Worm (Caenorhabditis elegans) whole organism, late embryonic: Measurements from ENCODE around the gene tofu-7.
A peak's percentile ranks its signal among the peaks of the same experiment; 100 is the strongest.

Source experiments
- C08G9.2 ChIP-seq: sonication (generic microtip); optimal IDR thresholded peaks from 2 replicates; lab custom pipeline; 2016; ENCODE audit warnings: mild to moderate bottlenecking, missing genetic modification characterization, moderate library complexity, missing compliant biosample characterization
- F13H6.1 ChIP-seq: sonication (generic microtip); optimal IDR thresholded peaks from 2 replicates; lab custom pipeline; 2016; ENCODE audit warnings: missing genetic modification characterization, missing compliant biosample characterization
- K09A11.1 ChIP-seq: sonication (generic microtip); optimal IDR thresholded peaks from 2 replicates; lab custom pipeline; 2017; ENCODE audit warnings: antibody characterized with exemption, mild to moderate bottlenecking, missing genetic modification characterization, missing compliant biosample characterization; ENCODE audit not compliant: insufficient read depth
- ahr-1 ChIP-seq: sonication (generic microtip); optimal IDR thresholded peaks from 2 replicates; lab custom pipeline; 2016; ENCODE audit warnings: missing genetic modification characterization, missing compliant biosample characterization
- ama-1 ChIP-seq: fragments of 150-350 bp; optimal IDR thresholded peaks from 2 replicates; lab custom pipeline; 2014
- ceh-14 ChIP-seq: sonication (generic microtip); optimal IDR thresholded peaks from 2 replicates; lab custom pipeline; 2016; ENCODE audit warnings: missing genotype, missing genetic modification characterization, missing compliant biosample characterization
- ceh-19 ChIP-seq: fragments of 200-800 bp; sonication (Bioruptor generic); optimal IDR thresholded peaks from 2 replicates; lab custom pipeline; 2018; ENCODE audit warnings: mild to moderate bottlenecking, missing genetic modification characterization, missing compliant biosample characterization
- ceh-2 ChIP-seq: sonication (generic microtip); optimal IDR thresholded peaks from 2 replicates; lab custom pipeline; 2016; ENCODE audit warnings: missing genotype, missing genetic modification characterization, missing compliant biosample characterization
- ceh-22 ChIP-seq: sonication (generic microtip); optimal IDR thresholded peaks from 2 replicates; lab custom pipeline; 2017; ENCODE audit warnings: missing biosample characterization, missing genetic modification characterization
- ceh-30 ChIP-seq: fragments of 150-350 bp; optimal IDR thresholded peaks from 2 replicates; lab custom pipeline; 2014; ENCODE audit warnings: missing biosample characterization, missing genetic modification characterization
- ceh-34 ChIP-seq: sonication (generic microtip); optimal IDR thresholded peaks from 2 replicates; lab custom pipeline; 2016; ENCODE audit warnings: mild to moderate bottlenecking, missing genetic modification characterization, missing compliant biosample characterization
- ceh-45 ChIP-seq: fragments of 200-800 bp; sonication (Bioruptor generic); IDR thresholded peaks from 2 replicates; pipeline ENCODE4 v1.3.6; 2022; ENCODE audit warnings: missing genetic modification reagents, missing genetic modification characterization, missing compliant biosample characterization
- ceh-48 ChIP-seq: sonication (generic microtip); optimal IDR thresholded peaks from 2 replicates; lab custom pipeline; 2016; ENCODE audit warnings: missing genetic modification characterization, inconsistent platforms, missing compliant biosample characterization
- che-1 ChIP-seq: sonication (generic microtip); optimal IDR thresholded peaks from 2 replicates; lab custom pipeline; 2016; ENCODE audit warnings: mild to moderate bottlenecking, missing genetic modification characterization, missing compliant biosample characterization
- dmd-4 ChIP-seq: sonication (generic microtip); optimal IDR thresholded peaks from 2 replicates; lab custom pipeline; 2016; ENCODE audit warnings: borderline replicate concordance, missing genetic modification characterization, missing compliant biosample characterization
- eyg-1 ChIP-seq: sonication (generic microtip); optimal IDR thresholded peaks from 2 replicates; lab custom pipeline; 2016; ENCODE audit warnings: missing genotype, missing genetic modification characterization, missing compliant biosample characterization
- fax-1 ChIP-seq: sonication (generic microtip); optimal IDR thresholded peaks from 2 replicates; lab custom pipeline; 2016; ENCODE audit warnings: missing genotype, missing genetic modification characterization, missing compliant biosample characterization
- gmeb-2 ChIP-seq: sonication (generic microtip); optimal IDR thresholded peaks from 2 replicates; lab custom pipeline; 2016; ENCODE audit warnings: missing genetic modification characterization, inconsistent platforms, missing compliant biosample characterization
- hlh-15 ChIP-seq: sonication (generic microtip); optimal IDR thresholded peaks from 2 replicates; lab custom pipeline; 2016; ENCODE audit warnings: missing genetic modification characterization, missing compliant biosample characterization
- hlh-6 ChIP-seq: sonication (generic microtip); optimal IDR thresholded peaks from 2 replicates; lab custom pipeline; 2016; ENCODE audit warnings: missing genotype, missing genetic modification characterization, missing compliant biosample characterization
- mec-3 ChIP-seq: sonication (generic microtip); optimal IDR thresholded peaks from 2 replicates; lab custom pipeline; 2016; ENCODE audit warnings: borderline replicate concordance, missing genetic modification characterization, missing compliant biosample characterization
- nfya-1 ChIP-seq: sonication (generic microtip); optimal IDR thresholded peaks from 2 replicates; lab custom pipeline; 2017; ENCODE audit warnings: missing genetic modification characterization, mild to moderate bottlenecking, missing compliant biosample characterization, antibody characterized with exemption, moderate library complexity
- nhr-11 ChIP-seq: fragments of 150-350 bp; optimal IDR thresholded peaks from 2 replicates; lab custom pipeline; 2014; ENCODE audit warnings: missing biosample characterization, missing genetic modification characterization
- nhr-232 ChIP-seq: sonication (generic microtip); optimal IDR thresholded peaks from 2 replicates; lab custom pipeline; 2016; ENCODE audit warnings: missing genetic modification characterization, missing compliant biosample characterization
- npax-4 ChIP-seq: sonication (generic microtip); optimal IDR thresholded peaks from 2 replicates; lab custom pipeline; 2016; ENCODE audit warnings: missing genetic modification characterization, missing compliant biosample characterization
- odd-2 ChIP-seq: sonication (generic microtip); optimal IDR thresholded peaks from 2 replicates; lab custom pipeline; 2017; ENCODE audit warnings: antibody characterized with exemption, mild to moderate bottlenecking, missing genetic modification characterization, missing compliant biosample characterization
- pag-3 ChIP-seq: sonication (generic microtip); optimal IDR thresholded peaks from 2 replicates; lab custom pipeline; 2016; ENCODE audit warnings: missing compliant biosample characterization, missing genetic modification characterization, borderline replicate concordance
- pat-9 ChIP-seq: fragments of 200-800 bp; sonication (Bioruptor generic); optimal IDR thresholded peaks from 2 replicates; lab custom pipeline; 2018; ENCODE audit warnings: mild to moderate bottlenecking, missing genetic modification characterization, moderate library complexity, missing compliant biosample characterization
- pha-2 ChIP-seq: sonication (generic microtip); optimal IDR thresholded peaks from 2 replicates; lab custom pipeline; 2017; ENCODE audit warnings: mild to moderate bottlenecking, missing genetic modification characterization, missing compliant biosample characterization
- pha-4 ChIP-seq: fragments of 150-350 bp; optimal IDR thresholded peaks from 2 replicates; lab custom pipeline; 2018; ENCODE audit warnings: missing biosample characterization, missing genetic modification reagents, missing genetic modification characterization
- sdc-2 ChIP-seq: sonication (generic microtip); optimal IDR thresholded peaks from 2 replicates; lab custom pipeline; 2016; ENCODE audit warnings: missing genotype, missing genetic modification characterization, missing compliant biosample characterization
- sox-4 ChIP-seq: sonication (generic microtip); optimal IDR thresholded peaks from 2 replicates; lab custom pipeline; 2017; ENCODE audit warnings: mild to moderate bottlenecking, missing genetic modification characterization, inconsistent platforms, missing compliant biosample characterization
- tbx-2 ChIP-seq: sonication (generic microtip); optimal IDR thresholded peaks from 2 replicates; lab custom pipeline; 2016; ENCODE audit warnings: missing genetic modification characterization, missing compliant biosample characterization
- ttx-3 ChIP-seq: sonication (generic microtip); optimal IDR thresholded peaks from 2 replicates; lab custom pipeline; 2016; ENCODE audit warnings: missing genetic modification reagents, missing genetic modification characterization, missing compliant biosample characterization
- unc-42 ChIP-seq: sonication (generic microtip); optimal IDR thresholded peaks from 2 replicates; lab custom pipeline; 2016; ENCODE audit warnings: missing genotype, missing genetic modification characterization, missing compliant biosample characterization
- unc-55 ChIP-seq: sonication (generic microtip); optimal IDR thresholded peaks from 2 replicates; lab custom pipeline; 2017; ENCODE audit warnings: missing biosample characterization, missing genetic modification reagents, missing genetic modification characterization
- ztf-16 ChIP-seq: sonication (generic microtip); optimal IDR thresholded peaks from 2 replicates; lab custom pipeline; 2017; ENCODE audit warnings: missing genetic modification characterization, missing compliant biosample characterization

tofu-7 gene

DNA sequence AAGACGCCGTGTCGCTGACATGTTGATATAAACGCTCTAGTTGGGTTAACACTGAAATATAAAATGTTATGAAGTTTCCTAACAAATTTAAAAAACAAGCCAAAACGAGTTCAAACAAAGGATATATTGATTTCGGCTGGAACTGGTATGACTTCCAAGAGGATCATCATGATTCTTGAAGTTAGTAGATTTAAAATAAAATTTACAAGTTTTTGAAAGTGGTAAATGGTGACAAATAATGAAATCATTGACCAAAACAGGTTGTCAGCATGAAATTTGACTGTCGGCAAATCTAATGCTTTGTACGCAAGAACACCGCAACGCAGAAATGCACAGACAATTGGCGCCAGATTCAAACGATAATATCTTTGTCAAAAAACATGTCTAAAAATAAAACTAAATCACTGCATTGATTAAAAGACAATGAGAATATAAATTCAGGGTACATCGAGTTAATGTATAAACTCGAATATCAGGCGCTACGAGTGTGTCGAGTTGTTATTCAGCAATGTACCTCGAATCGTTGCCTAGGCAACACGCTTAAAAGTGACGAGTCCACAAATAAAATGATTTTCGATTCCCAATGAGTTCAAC is 16.2 kb downstream of the tofu-7 start, which contains the start of the genes ubc-18 and R01H2.8:
ubc-18 (minus strand) TSS at position 51 of the 594 bp plus-strand sequence.
R01H2.8 (plus strand) TSS at position 544 of the 594 bp plus-strand sequence.
- TF ChIP-seq odd-2: no peak
- peak; percentile 38 for TF ChIP-seq nfya-1 (tag; lab: Kevin White, UChicago)

DNA sequence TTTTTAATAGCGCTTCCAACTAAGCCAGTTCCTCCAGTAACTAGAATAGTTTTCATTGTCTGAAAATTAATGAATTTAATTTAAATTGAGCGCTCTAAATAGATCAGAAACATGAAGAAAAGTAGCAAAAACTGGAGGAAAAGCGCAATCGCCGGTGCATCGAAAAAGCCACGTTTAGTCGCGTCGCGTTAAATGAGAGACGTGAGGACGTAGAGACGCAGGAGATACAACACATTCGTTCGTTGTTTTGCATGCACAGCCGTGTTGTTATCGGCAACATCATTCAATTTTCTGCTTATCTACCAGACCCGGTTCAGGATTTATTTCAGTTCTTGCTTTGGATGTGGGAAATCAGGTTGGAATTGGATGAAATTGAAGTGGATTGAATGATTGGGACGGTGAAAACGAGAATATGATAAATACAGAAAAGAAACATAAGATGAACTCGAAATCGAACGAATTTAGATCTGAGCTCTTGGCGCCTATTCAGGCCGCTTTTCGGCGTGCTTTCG is 17.4 kb downstream of the tofu-7 start, which contains the start of gene ger-1:
ger-1 (minus strand) TSS at position 93 of the 512 bp plus-strand sequence.
- TF ChIP-seq fax-1 (tag; lab: Kevin White, UChicago): no peak
- no peak for TF ChIP-seq ceh-2 (tag; lab: Kevin White, UChicago)
- no peak for TF ChIP-seq ttx-3 (tag; lab: Kevin White, UChicago)
- TF ChIP-seq ceh-34 (tag; lab: Kevin White, UChicago): no peak
- TF ChIP-seq npax-4 (tag; lab: Kevin White, UChicago): no peak
- no peak for TF ChIP-seq nfya-1 (tag; lab: Kevin White, UChicago)

ce11 chrIII:7064185-7064584 is 20.6 kb downstream of the tofu-7 start, which contains the start of gene R01H2.4:
TSS of gene R01H2.4 (minus strand) at chrIII:7064285.
- TF ChIP-seq sox-4 (no peak), pag-3 (tag; lab: Kevin White, UChicago) (no peak), gmeb-2 (no peak), ceh-22 (no peak), dmd-4 (tag; lab: Kevin White, UChicago) (no peak), C08G9.2 (tag; lab: Kevin White, UChicago) (no peak), pat-9 (tag; lab: Kevin White, UChicago) (no peak), ceh-45 (GFP tag; lab: Robert Waterston, UW) (no peak), sdc-2 (no peak), unc-55 (GFP tag; lab: Kevin White, UChicago) (no peak), ahr-1 (tag; lab: Kevin White, UChicago) (no peak), ttx-3 (tag; lab: Kevin White, UChicago) (no peak), pha-4 (no peak), hlh-15 (tag; lab: Kevin White, UChicago) (no peak), ztf-16 (tag; lab: Kevin White, UChicago) (no peak), F13H6.1 (no peak), unc-42 (no peak), ceh-30 (no peak)
- TF ChIP-seq, all 69 proteins: peak for 0

DNA sequence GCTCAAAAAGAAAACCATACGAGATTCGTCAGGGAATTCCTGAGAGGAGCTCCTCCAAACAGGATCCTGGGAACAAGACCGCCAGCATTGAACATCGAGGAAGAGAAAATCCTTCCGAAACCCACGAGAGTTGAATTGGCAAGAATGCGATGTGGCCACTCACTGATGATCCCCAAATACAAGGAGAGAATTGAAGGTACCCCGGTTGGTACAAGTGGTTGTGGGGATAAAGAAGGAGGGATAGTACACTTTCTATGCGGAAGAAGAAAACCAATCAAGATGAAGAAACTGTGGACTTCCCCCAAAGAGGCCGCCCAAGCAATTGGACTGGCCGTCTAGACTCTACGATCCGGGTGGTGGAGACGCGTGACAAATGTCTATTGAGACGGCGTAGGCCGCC is 21.8 kb downstream of the tofu-7 start:
- TF ChIP-seq ztf-16 (tag; lab: Kevin White, UChicago) (no peak), nhr-11 (no peak), mec-3 (tag; lab: Kevin White, UChicago) (no peak)

DNA sequence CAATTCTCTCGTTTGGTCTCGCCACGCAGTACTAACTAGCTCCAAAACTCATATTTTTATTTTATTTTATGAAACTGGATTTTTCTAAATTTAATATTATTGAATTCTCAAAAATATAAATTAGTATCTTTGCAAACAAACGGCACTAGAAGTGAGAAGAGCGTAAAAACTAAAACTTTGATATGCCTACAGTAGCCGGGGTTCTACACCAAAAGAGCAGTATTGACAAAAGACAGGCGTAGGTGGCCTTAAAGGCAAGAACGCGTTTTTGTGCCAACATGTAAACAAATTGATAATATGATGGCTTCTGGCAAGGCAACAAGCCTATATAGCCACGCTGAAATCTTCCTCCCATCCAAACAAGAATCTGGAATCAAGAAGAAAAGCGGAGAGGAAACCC is 22.2 kb downstream of the tofu-7 start, which contains the start of gene R01H2.1:
R01H2.1 (plus strand) TSS at position 301 of the 400 bp plus-strand sequence.
- TF ChIP-seq pha-4 (no peak), ceh-34 (tag; lab: Kevin White, UChicago) (no peak), eyg-1 (tag; lab: Kevin White, UChicago) (no peak), nhr-232 (tag; lab: Kevin White, UChicago) (no peak)

- TF ChIP-seq unc-42 (no peak), ceh-14 (tag; lab: Kevin White, UChicago) (no peak), ztf-16 (tag; lab: Kevin White, UChicago) (no peak), npax-4 (tag; lab: Kevin White, UChicago) (no peak), che-1 (tag; lab: Kevin White, UChicago) (no peak), K09A11.1 (tag; lab: Kevin White, UChicago) (no peak), ceh-2 (tag; lab: Kevin White, UChicago) (no peak), tbx-2 (tag; lab: Kevin White, UChicago) (no peak), ceh-19 (GFP tag; lab: Kevin White, UChicago) (no peak), ceh-48 (tag; lab: Kevin White, UChicago) (no peak), ahr-1 (tag; lab: Kevin White, UChicago) (no peak), ttx-3 (tag; lab: Kevin White, UChicago) (no peak), ceh-34 (tag; lab: Kevin White, UChicago) (no peak), ama-1 (lab: Kevin White, UChicago) (no peak), pha-2 (tag; lab: Kevin White, UChicago) (no peak), sox-4 (no peak), hlh-6 (no peak), gmeb-2 (no peak)
These were observed 24.2 kb downstream of the tofu-7 start, which contains the start of gene egg-2 for ce11 chrIII:7060531-7061095. TSS of gene egg-2 (minus strand) at chrIII:7060583.
